Worm (Caenorhabditis elegans): ENCODE results near the gene nhr-31.

DNA sequence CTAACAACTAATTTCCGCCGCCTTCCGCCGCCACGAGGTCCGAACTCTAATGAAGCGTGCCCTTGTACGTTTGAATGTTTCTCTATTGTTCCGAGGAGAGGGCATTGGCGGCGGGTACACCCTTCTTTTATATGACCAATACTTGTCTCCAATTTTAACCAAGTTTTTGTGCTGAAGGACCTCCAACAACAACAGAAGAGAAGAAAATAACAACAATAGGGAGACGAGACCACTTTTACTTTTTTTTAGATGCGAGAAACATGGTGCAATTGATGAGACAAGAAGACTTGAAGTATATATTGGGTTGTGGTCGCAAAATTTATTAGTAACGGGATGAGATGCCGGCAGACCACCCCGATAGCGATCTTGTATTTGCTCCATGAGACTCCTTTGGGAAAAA is 41.6 kb upstream of the nhr-31 start:
- TF ChIP-seq nhr-237 (tag; optimal IDR thresholded peaks at IDR 0.05) (no peak), sea-2 (GFP tag; optimal IDR thresholded peaks at IDR 0.05) (no peak), nhr-25 (tag; optimal IDR thresholded peaks at IDR 0.05) (no peak), ceh-28 (tag; optimal IDR thresholded peaks at IDR 0.05) (no peak)
